Worm (Caenorhabditis elegans): ENCODE results near the gene idpb-4.

The idpb-4 gene

ce11 chrII:8701619-8702350, 35.6 kb downstream of the idpb-4 start, which contains the start of gene sphk-1:
Gene sphk-1 (minus strand): TSS chrII:8701669.
- TF ChIP-seq unc-62 (GFP tag; optimal IDR thresholded peaks at IDR 0.05) = no peak

- TF ChIP-seq unc-62 (GFP tag; optimal IDR thresholded peaks at IDR 0.05) = no peak
Measured at ce11 chrII:8701059-8701458, 36.3 kb downstream of the idpb-4 start.

- TF ChIP-seq unc-62 (GFP tag; optimal IDR thresholded peaks at IDR 0.05) = no peak
Measured at ce11 chrII:8698828-8699227, 38.5 kb downstream of the idpb-4 start, which contains the start of gene chdh-1. Gene chdh-1 (minus strand): TSS chrII:8698928.

ce11 chrII:8695783-8696182, 41.6 kb downstream of the idpb-4 start, which contains the start of gene C34C6.10:
Gene C34C6.10 (minus strand): TSS chrII:8695883.
- TF ChIP-seq unc-62 (GFP tag; optimal IDR thresholded peaks at IDR 0.05) = no peak

ce11 chrII:8691344-8691960, 45.9 kb downstream of the idpb-4 start, which contains the start of gene C34C6.3:
Gene C34C6.3 (plus strand): TSS chrII:8691910.
- no peak for TF ChIP-seq unc-62 (GFP tag; optimal IDR thresholded peaks at IDR 0.05)

All from whole organism, dauer.